Worm (Caenorhabditis elegans) whole organism, L1 larva: ENCODE results near the gene F07G11.4.

Source experiments
- C04F5.9 ChIP-seq: sonication (generic microtip); optimal IDR thresholded peaks from 2 replicates; lab custom pipeline; 2016; ENCODE audit warnings: missing genetic modification characterization, missing compliant biosample characterization
- C34B4.2 ChIP-seq: sonication (generic microtip); optimal IDR thresholded peaks from 2 replicates; lab custom pipeline; 2017; ENCODE audit warnings: mild to moderate bottlenecking, missing genetic modification characterization, missing compliant biosample characterization
- F16B12.6 ChIP-seq: fragments of 150-350 bp; optimal IDR thresholded peaks from 2 replicates; lab custom pipeline; 2014; ENCODE audit warnings: missing biosample characterization, missing genetic modification characterization
- ama-1 ChIP-seq: fragments of 150-350 bp; optimal IDR thresholded peaks from 2 replicates; lab custom pipeline; 2014
- blmp-1 ChIP-seq: fragments of 150-350 bp; optimal IDR thresholded peaks from 2 replicates; lab custom pipeline; 2014; ENCODE audit warnings: missing biosample characterization, missing genetic modification characterization
- ceh-63 ChIP-seq: fragments of 200-800 bp; sonication (Bioruptor generic); optimal IDR thresholded peaks from 2 replicates; lab custom pipeline; 2018; ENCODE audit warnings: mild to moderate bottlenecking, missing genetic modification characterization, missing compliant biosample characterization
- ces-1 ChIP-seq: fragments of 150-350 bp; optimal IDR thresholded peaks from 2 replicates; lab custom pipeline; 2014; ENCODE audit warnings: missing biosample characterization, missing genetic modification reagents, missing genetic modification characterization
- dsc-1 ChIP-seq: sonication (generic microtip); optimal IDR thresholded peaks from 2 replicates; lab custom pipeline; 2016; ENCODE audit warnings: mild to moderate bottlenecking, missing genetic modification characterization, missing compliant biosample characterization
- efl-3 ChIP-seq: fragments of 200-800 bp; sonication (Bioruptor generic); optimal IDR thresholded peaks from 2 replicates; lab custom pipeline; 2018; ENCODE audit warnings: mild to moderate bottlenecking, missing genetic modification characterization, missing compliant biosample characterization
- egl-27 ChIP-seq, 2 experiments: fragments of 150-350 bp in 1 of 2; sonication (generic microtip); optimal IDR thresholded peaks; 3 replicates each; lab custom pipeline; 2017 to 2018; ENCODE audit warnings: missing biosample characterization in 2 of 2, missing genetic modification characterization in 2 of 2, missing genetic modification reagents in 2 of 2
- fkh-10 ChIP-seq: sonication (generic microtip); optimal IDR thresholded peaks from 2 replicates; lab custom pipeline; 2017; ENCODE audit warnings: missing biosample characterization, missing genetic modification reagents, missing genetic modification characterization
- fkh-4 ChIP-seq: sonication (generic microtip); optimal IDR thresholded peaks from 2 replicates; lab custom pipeline; 2016; ENCODE audit warnings: missing compliant biosample characterization, missing genetic modification characterization, borderline replicate concordance
- fkh-8 ChIP-seq: sonication (generic microtip); optimal IDR thresholded peaks from 2 replicates; lab custom pipeline; 2016; ENCODE audit warnings: mild to moderate bottlenecking, missing genetic modification characterization, missing compliant biosample characterization
- grh-1 ChIP-seq: fragments of 200-800 bp; sonication (Bioruptor generic); IDR thresholded peaks from 2 replicates; pipeline ENCODE4 v1.3.6; 2022; ENCODE audit warnings: missing genetic modification reagents, missing genetic modification characterization, missing compliant biosample characterization
- hlh-17 ChIP-seq: fragments of 200-800 bp; sonication (Bioruptor generic); optimal IDR thresholded peaks from 2 replicates; lab custom pipeline; 2018; ENCODE audit warnings: missing genetic modification characterization, mild to moderate bottlenecking, missing compliant biosample characterization, moderate library complexity, borderline replicate concordance
- hlh-4 ChIP-seq: sonication (generic microtip); optimal IDR thresholded peaks from 2 replicates; lab custom pipeline; 2016; ENCODE audit warnings: mild to moderate bottlenecking, missing genetic modification characterization, missing compliant biosample characterization
- irx-1 ChIP-seq: sonication (generic microtip); optimal IDR thresholded peaks from 2 replicates; lab custom pipeline; 2016; ENCODE audit warnings: missing genetic modification characterization, missing compliant biosample characterization
- isw-1 ChIP-seq: fragments of 200-800 bp; sonication (Bioruptor generic); IDR thresholded peaks from 2 replicates; pipeline ENCODE4 v1.3.6; 2022; ENCODE audit warnings: missing genetic modification characterization, missing compliant biosample characterization
- lin-14 ChIP-seq: fragments of 200-800 bp; sonication (Bioruptor generic); optimal IDR thresholded peaks from 2 replicates; lab custom pipeline; 2018; ENCODE audit warnings: mild to moderate bottlenecking, missing genetic modification characterization, moderate library complexity, missing compliant biosample characterization
- lin-15B ChIP-seq: fragments of 150-350 bp; sonication (generic microtip); optimal IDR thresholded peaks from 3 replicates; lab custom pipeline; 2014; ENCODE audit warnings: missing biosample characterization, missing genetic modification characterization
- lin-39 ChIP-seq: fragments of 150-350 bp; optimal IDR thresholded peaks from 2 replicates; lab custom pipeline; 2014; ENCODE audit warnings: missing biosample characterization, missing genetic modification reagents, missing genetic modification characterization
- lir-3 ChIP-seq: sonication (generic microtip); optimal IDR thresholded peaks from 2 replicates; lab custom pipeline; 2016; ENCODE audit warnings: mild to moderate bottlenecking, missing genetic modification characterization, moderate library complexity, missing compliant biosample characterization; ENCODE audit not compliant: poor library complexity
- mdl-1 ChIP-seq, 2 experiments: fragments of 150-350 bp; optimal IDR thresholded peaks; 2 replicates each; lab custom pipeline; 2014 to 2017; ENCODE audit warnings: missing biosample characterization in 2 of 2, missing genetic modification characterization in 2 of 2, inconsistent platforms in 1 of 2
- mef-2 ChIP-seq: fragments of 150-350 bp; optimal IDR thresholded peaks from 2 replicates; lab custom pipeline; 2014; ENCODE audit warnings: missing biosample characterization, missing genetic modification characterization
- mep-1 ChIP-seq: fragments of 150-350 bp; optimal IDR thresholded peaks from 2 replicates; lab custom pipeline; 2014; ENCODE audit warnings: missing biosample characterization, missing genetic modification characterization
- nhr-12 ChIP-seq: sonication (generic microtip); optimal IDR thresholded peaks from 2 replicates; lab custom pipeline; 2017; ENCODE audit warnings: missing biosample characterization, missing genetic modification characterization
- nhr-20 ChIP-seq: sonication (generic microtip); optimal IDR thresholded peaks from 2 replicates; lab custom pipeline; 2016; ENCODE audit warnings: mild to moderate bottlenecking, missing genetic modification characterization, missing compliant biosample characterization
- nhr-76 ChIP-seq: sonication (generic microtip); optimal IDR thresholded peaks from 2 replicates; lab custom pipeline; 2017; ENCODE audit warnings: missing biosample characterization, missing genetic modification characterization
- nhr-77 ChIP-seq: fragments of 150-350 bp; optimal IDR thresholded peaks from 2 replicates; lab custom pipeline; 2014; ENCODE audit warnings: missing biosample characterization, missing genetic modification characterization
- nhr-85 ChIP-seq: sonication (generic microtip); peaks from one replicate; lab custom pipeline; 2016; ENCODE audit warnings: missing genetic modification characterization, inconsistent platforms, missing compliant biosample characterization
- pag-3 ChIP-seq: sonication (generic microtip); optimal IDR thresholded peaks from 2 replicates; lab custom pipeline; 2017; ENCODE audit warnings: missing genetic modification characterization, mild to moderate bottlenecking, missing compliant biosample characterization, antibody characterized with exemption, borderline replicate concordance; ENCODE audit not compliant: insufficient read depth
- skn-1 ChIP-seq: fragments of 150-350 bp; optimal IDR thresholded peaks from 2 replicates; lab custom pipeline; 2014; ENCODE audit warnings: missing biosample characterization, missing genetic modification characterization
- sox-4 ChIP-seq: sonication (generic microtip); optimal IDR thresholded peaks from 2 replicates; lab custom pipeline; 2016; ENCODE audit warnings: missing genetic modification characterization, missing compliant biosample characterization
- unc-86 ChIP-seq: sonication (generic microtip); optimal IDR thresholded peaks from 2 replicates; lab custom pipeline; 2016; ENCODE audit warnings: missing genetic modification characterization, missing compliant biosample characterization
- unc-98 ChIP-seq: fragments of 200-800 bp; sonication (Bioruptor generic); IDR thresholded peaks from 2 replicates; pipeline ENCODE4 v1.3.6; 2022; ENCODE audit warnings: missing genetic modification characterization, missing compliant biosample characterization
- zip-4 ChIP-seq: fragments of 200-800 bp; sonication (Bioruptor generic); optimal IDR thresholded peaks from 2 replicates; lab custom pipeline; 2018; ENCODE audit warnings: mild to moderate bottlenecking, missing genetic modification characterization, moderate library complexity, missing compliant biosample characterization
- ztf-11 ChIP-seq, 2 experiments: sonication (generic microtip); optimal IDR thresholded peaks; 2 replicates each; lab custom pipeline; 2016 to 2017; ENCODE audit warnings: missing genetic modification characterization in 2 of 2, missing biosample characterization in 1 of 2, missing compliant biosample characterization in 1 of 2
- ztf-4 ChIP-seq: fragments of 150-350 bp; optimal IDR thresholded peaks from 2 replicates; lab custom pipeline; 2014; ENCODE audit warnings: missing biosample characterization, missing genetic modification characterization

The F07G11.4 gene

ce11 chrV:7332253-7332652 is 37.1 kb upstream of the F07G11.4 start, which contains the start of gene F10G2.1:
F10G2.1 (plus strand) TSS chrV:7332553.
- TF ChIP-seq nhr-20 (tag; lab: Kevin White, UChicago), result no peak
- no peak for TF ChIP-seq ces-1 (GFP tag; lab: Kevin White, UChicago)
- TF ChIP-seq nhr-77 (tag; lab: Kevin White, UChicago), result no peak
- TF ChIP-seq lin-15B (tag; lab: Kevin White, UChicago), result no peak
- no peak for TF ChIP-seq hlh-17
- no peak for TF ChIP-seq ama-1 (lab: Kevin White, UChicago)
- no peak for TF ChIP-seq C04F5.9 (tag; lab: Kevin White, UChicago)

ce11 chrV:7330868-7331267 is 35.7 kb upstream of the F07G11.4 start, which contains the start of gene F10G2.2:
F10G2.2 (plus strand) TSS chrV:7331168.
- no peak for TF ChIP-seq dsc-1 (tag; lab: Kevin White, UChicago)
- no peak for TF ChIP-seq unc-86 (tag; lab: Kevin White, UChicago)
- no peak for TF ChIP-seq fkh-10
- TF ChIP-seq hlh-4, result no peak
- no peak for TF ChIP-seq egl-27 (tag; optimal IDR thresholded peaks at IDR 0.05; lab: Kevin White, UChicago)
- TF ChIP-seq mdl-1 (tag; optimal IDR thresholded peaks at IDR 0.05; lab: Kevin White, UChicago), result no peak
- no peak for TF ChIP-seq fkh-4 (tag; lab: Kevin White, UChicago)
- TF ChIP-seq irx-1 (tag; lab: Kevin White, UChicago), result no peak
- TF ChIP-seq fkh-8 (tag; lab: Kevin White, UChicago), result no peak
- no peak for TF ChIP-seq C34B4.2 (tag; lab: Kevin White, UChicago)
- TF ChIP-seq hlh-17, result no peak

- no peak for TF ChIP-seq mep-1 (tag; lab: Kevin White, UChicago)
- no peak for TF ChIP-seq nhr-85
- TF ChIP-seq C34B4.2 (tag; lab: Kevin White, UChicago), result no peak
- no peak for TF ChIP-seq mef-2
- no peak for TF ChIP-seq unc-98 (GFP tag; lab: Robert Waterston, UW)
- TF ChIP-seq grh-1 (GFP tag; lab: Robert Waterston, UW), result no peak
- TF ChIP-seq lir-3, result no peak
- no peak for TF ChIP-seq nhr-12
- TF ChIP-seq zip-4 (GFP tag; lab: Kevin White, UChicago), result no peak
- TF ChIP-seq egl-27 (tag; optimal IDR thresholded peaks at IDR 0.05; lab: Kevin White, UChicago), result no peak
- TF ChIP-seq ceh-63, result no peak
- no peak for TF ChIP-seq nhr-20 (tag; lab: Kevin White, UChicago)
- no peak for TF ChIP-seq ztf-11 (tag; optimal IDR thresholded peaks at IDR 0.05; lab: Kevin White, UChicago)
- TF ChIP-seq fkh-4 (tag; lab: Kevin White, UChicago), result no peak
- TF ChIP-seq pag-3, result no peak
- no peak for TF ChIP-seq efl-3
These were observed 32.9 kb upstream of the F07G11.4 start, which contains the start of gene clec-7 for ce11 chrV:7328092-7328491. clec-7 (plus strand) TSS chrV:7328392.

ce11 chrV:7326928-7327327 is 31.8 kb upstream of the F07G11.4 start, which contains the start of gene F10G2.4:
F10G2.4 (plus strand) TSS chrV:7327228.
- TF ChIP-seq grh-1 (GFP tag; lab: Robert Waterston, UW), result no peak
- no peak for TF ChIP-seq skn-1 (tag; lab: Kevin White, UChicago)
- no peak for TF ChIP-seq sox-4 (tag; lab: Kevin White, UChicago)
- TF ChIP-seq ztf-4 (tag; lab: Kevin White, UChicago), result no peak
- TF ChIP-seq nhr-12, result no peak
- TF ChIP-seq efl-3, result no peak
- TF ChIP-seq ceh-63, result no peak
- no peak for TF ChIP-seq lin-14 (GFP tag; lab: Kevin White, UChicago)

ce11 chrV:7325285-7325684 is 30.1 kb upstream of the F07G11.4 start, which contains the start of gene srx-92:
srx-92 (minus strand) TSS chrV:7325385.
- no peak for TF ChIP-seq lin-39 (tag; lab: Kevin White, UChicago)
- no peak for TF ChIP-seq F16B12.6 (tag; lab: Kevin White, UChicago)
- no peak for TF ChIP-seq nhr-76
- TF ChIP-seq blmp-1 (tag; lab: Kevin White, UChicago), result no peak
- no peak for TF ChIP-seq isw-1
